Worm (Caenorhabditis elegans) whole organism, L1 larva: ENCODE results near the gene F36H9.5.

Experiments
- aha-1 ChIP-seq: fragments of 150-350 bp; optimal IDR thresholded peaks from 2 replicates; lab custom pipeline; 2014; ENCODE audit warnings: missing biosample characterization, missing genetic modification characterization
- ama-1 ChIP-seq: fragments of 150-350 bp; optimal IDR thresholded peaks from 2 replicates; lab custom pipeline; 2014
- mep-1 ChIP-seq: fragments of 150-350 bp; optimal IDR thresholded peaks from 2 replicates; lab custom pipeline; 2014; ENCODE audit warnings: missing biosample characterization, missing genetic modification characterization
- nhr-11 ChIP-seq: fragments of 150-350 bp; optimal IDR thresholded peaks from 2 replicates; lab custom pipeline; 2014; ENCODE audit warnings: missing biosample characterization, missing genetic modification characterization
- nhr-12 ChIP-seq: sonication (generic microtip); optimal IDR thresholded peaks from 2 replicates; lab custom pipeline; 2017; ENCODE audit warnings: missing biosample characterization, missing genetic modification characterization
- pag-3 ChIP-seq: sonication (generic microtip); optimal IDR thresholded peaks from 2 replicates; lab custom pipeline; 2017; ENCODE audit warnings: missing genetic modification characterization, mild to moderate bottlenecking, missing compliant biosample characterization, antibody characterized with exemption, borderline replicate concordance; ENCODE audit not compliant: insufficient read depth
- unc-30 ChIP-seq: sonication (generic microtip); optimal IDR thresholded peaks from 2 replicates; lab custom pipeline; 2017; ENCODE audit warnings: missing biosample characterization, missing genetic modification characterization

ce11 chrV:1751449-1751848 is 30.4 kb downstream of the F36H9.5 start, which contains the start of gene srh-199:
- no peak for TF ChIP-seq mep-1 (tag; lab: Kevin White, UChicago)
- TF ChIP-seq pag-3 (tag; lab: Kevin White, UChicago) = no peak
- no peak for TF ChIP-seq nhr-12
- no peak for TF ChIP-seq unc-30 (tag; lab: Kevin White, UChicago)
- no peak for TF ChIP-seq ama-1
- no peak for TF ChIP-seq nhr-11 (tag; lab: Kevin White, UChicago)
- TF ChIP-seq aha-1 = no peak
